Fruit fly (Drosophila melanogaster) whole organism, embryonic: ENCODE results near the gene HBS1.

Source experiments
- Ada2b ChIP-seq: fragments of 200-800 bp; sonication (Bioruptor generic); IDR thresholded peaks from 2 replicates; pipeline ENCODE4 v1.3.6; 2022; ENCODE audit warnings: missing biosample characterization, missing genetic modification characterization
- B-H1 ChIP-seq: fragments of 200-800 bp; sonication (Bioruptor generic); IDR thresholded peaks from 3 replicates; pipeline ENCODE4 v1.3.6; 2022; ENCODE audit warnings: missing biosample characterization, missing genetic modification characterization
- BEAF-32 ChIP-seq: fragments of 200-800 bp; sonication (Bioruptor generic); optimal IDR thresholded peaks from 3 replicates; lab custom pipeline; 2017; ENCODE audit warnings: missing biosample characterization, missing genetic modification characterization, mild to moderate bottlenecking, moderate library complexity, missing genetic modification reagents
- CG10543 ChIP-seq: fragments of 200-800 bp; sonication (Bioruptor generic); optimal IDR thresholded peaks from 3 replicates; lab custom pipeline; 2017; ENCODE audit warnings: missing biosample characterization, mild to moderate bottlenecking, missing genetic modification characterization, moderate library complexity
- CG11085 ChIP-seq: fragments of 200-800 bp; sonication (Bioruptor generic); IDR thresholded peaks from 2 replicates; pipeline ENCODE4 v1.3.6; 2022; ENCODE audit warnings: missing biosample characterization, missing genetic modification characterization
- CG12219 ChIP-seq: fragments of 200-800 bp; sonication (Bioruptor generic); optimal IDR thresholded peaks from 3 replicates; lab custom pipeline; 2018; ENCODE audit warnings: missing biosample characterization, mild to moderate bottlenecking, missing genetic modification characterization
- CG15269 ChIP-seq: fragments of 200-800 bp; sonication (Bioruptor generic); optimal IDR thresholded peaks from 2 replicates; lab custom pipeline; 2018; ENCODE audit warnings: missing biosample characterization, mild to moderate bottlenecking, missing genetic modification characterization, moderate library complexity
- CG1647 ChIP-seq: fragments of 200-800 bp; sonication (Bioruptor generic); optimal IDR thresholded peaks from 3 replicates; lab custom pipeline; 2016; ENCODE audit warnings: missing biosample characterization, missing genetic modification characterization
- CG17186 ChIP-seq: fragments of 200-800 bp; sonication (Bioruptor generic); optimal IDR thresholded peaks from 3 replicates; lab custom pipeline; 2017; ENCODE audit warnings: missing biosample characterization, missing genetic modification reagents, missing genetic modification characterization
- CG17385 ChIP-seq: fragments of 200-800 bp; sonication (Bioruptor generic); optimal IDR thresholded peaks from 3 replicates; lab custom pipeline; 2018; ENCODE audit warnings: missing biosample characterization, mild to moderate bottlenecking, missing genetic modification characterization
- CG18476 ChIP-seq: fragments of 200-800 bp; sonication (Bioruptor generic); optimal IDR thresholded peaks from 2 replicates; lab custom pipeline; 2016; ENCODE audit warnings: missing biosample characterization, mild to moderate bottlenecking, missing genetic modification characterization
- CG2129 ChIP-seq: fragments of 200-800 bp; sonication (Bioruptor generic); IDR thresholded peaks from 2 replicates; pipeline ENCODE4 v1.3.6; 2022; ENCODE audit warnings: missing biosample characterization, missing genetic modification characterization; ENCODE audit not compliant: partially characterized antibody
- CG2199 ChIP-seq: fragments of 200-800 bp; sonication (Bioruptor generic); IDR thresholded peaks from 3 replicates; pipeline ENCODE4 v1.3.6; 2022; ENCODE audit warnings: missing biosample characterization, missing genetic modification characterization
- CG3163 ChIP-seq: fragments of 200-800 bp; sonication (Bioruptor generic); optimal IDR thresholded peaks from 3 replicates; lab custom pipeline; 2016; ENCODE audit warnings: missing biosample characterization, missing genetic modification characterization
- CG33557 ChIP-seq: fragments of 200-800 bp; sonication (Bioruptor generic); optimal IDR thresholded peaks from 2 replicates; lab custom pipeline; 2019; ENCODE audit warnings: missing biosample characterization, mild to moderate bottlenecking, missing genetic modification characterization, moderate library complexity
- CG3838 ChIP-seq: fragments of 200-800 bp; sonication (Bioruptor generic); optimal IDR thresholded peaks from 3 replicates; lab custom pipeline; 2016; ENCODE audit warnings: missing biosample characterization, missing genetic modification characterization
- CG3995 ChIP-seq: fragments of 200-800 bp; sonication (Bioruptor generic); optimal IDR thresholded peaks from 3 replicates; lab custom pipeline; 2016; ENCODE audit warnings: missing biosample characterization, missing genetic modification characterization
- CG4360 ChIP-seq: fragments of 200-800 bp; sonication (Bioruptor generic); IDR thresholded peaks from 2 replicates; pipeline ENCODE4 v1.3.6; 2022; ENCODE audit warnings: missing biosample characterization, missing genetic modification characterization
- CG4730 ChIP-seq: fragments of 200-800 bp; sonication (Bioruptor generic); IDR thresholded peaks from 2 replicates; pipeline ENCODE4 v1.3.6; 2022; ENCODE audit warnings: missing biosample characterization, missing genetic modification characterization
- CG5953 ChIP-seq: fragments of 200-800 bp; sonication (Bioruptor generic); IDR thresholded peaks from 2 replicates; pipeline ENCODE4 v1.3.6; 2022; ENCODE audit warnings: missing biosample characterization, missing genetic modification characterization
- CG7745 ChIP-seq: fragments of 200-800 bp; sonication (Bioruptor generic); optimal IDR thresholded peaks from 2 replicates; lab custom pipeline; 2018; ENCODE audit warnings: missing biosample characterization, mild to moderate bottlenecking, missing genetic modification characterization, moderate library complexity
- CG8765 ChIP-seq: fragments of 200-800 bp; sonication (Bioruptor generic); IDR thresholded peaks from 2 replicates; pipeline ENCODE4 v1.3.6; 2022; ENCODE audit warnings: missing biosample characterization, missing genetic modification characterization
- CG9215 ChIP-seq: fragments of 200-800 bp; sonication (Bioruptor generic); IDR thresholded peaks from 2 replicates; pipeline ENCODE4 v1.3.6; 2022; ENCODE audit warnings: missing biosample characterization, missing genetic modification characterization
- Dad ChIP-seq: fragments of 200-800 bp; sonication (Bioruptor generic); optimal IDR thresholded peaks from 3 replicates; lab custom pipeline; 2016; ENCODE audit warnings: missing biosample characterization, missing genetic modification characterization
- ERR ChIP-seq: fragments of 200-800 bp; sonication (Bioruptor generic); optimal IDR thresholded peaks from 2 replicates; lab custom pipeline; 2016; ENCODE audit warnings: missing biosample characterization, missing genetic modification characterization
- Ets97D ChIP-seq: fragments of 200-800 bp; sonication (Bioruptor generic); optimal IDR thresholded peaks from 3 replicates; lab custom pipeline; 2016; ENCODE audit warnings: missing biosample characterization, missing genetic modification characterization
- HLH3B ChIP-seq: fragments of 200-800 bp; sonication (Bioruptor generic); IDR thresholded peaks from 2 replicates; pipeline ENCODE4 v1.3.6; 2022; ENCODE audit warnings: missing biosample characterization, missing genetic modification characterization
- Hand ChIP-seq: fragments of 200-800 bp; sonication (Bioruptor generic); optimal IDR thresholded peaks from 2 replicates; lab custom pipeline; 2017; ENCODE audit warnings: mild to moderate bottlenecking, missing biosample characterization, missing genetic modification reagents, missing genetic modification characterization
- Kr ChIP-seq: fragments of 200-800 bp; sonication (Bioruptor generic); optimal IDR thresholded peaks from 2 replicates; lab custom pipeline; 2017; ENCODE audit warnings: missing biosample characterization, mild to moderate bottlenecking, missing genetic modification characterization
- Mad ChIP-seq: fragments of 200-800 bp; sonication (Bioruptor generic); optimal IDR thresholded peaks from 2 replicates; lab custom pipeline; 2016; ENCODE audit warnings: missing biosample characterization, missing genetic modification characterization
- Side ChIP-seq: fragments of 200-800 bp; sonication (Bioruptor generic); optimal IDR thresholded peaks from 2 replicates; lab custom pipeline; 2016; ENCODE audit warnings: missing biosample characterization, missing genetic modification characterization
- abd-A ChIP-seq: fragments of 200-800 bp; sonication (Bioruptor generic); optimal IDR thresholded peaks from 3 replicates; lab custom pipeline; 2019; ENCODE audit warnings: missing biosample characterization, mild to moderate bottlenecking, missing genetic modification characterization, moderate library complexity
- ara ChIP-seq: fragments of 200-800 bp; sonication (Bioruptor generic); IDR thresholded peaks from 2 replicates; pipeline ENCODE4 v1.3.6; 2022; ENCODE audit warnings: missing biosample characterization, missing genetic modification characterization
- bowl ChIP-seq: fragments of 200-800 bp; sonication (Bioruptor generic); IDR thresholded peaks from 2 replicates; pipeline ENCODE4 v1.3.6; 2022; ENCODE audit warnings: missing biosample characterization, missing genetic modification characterization
- bsh ChIP-seq, 2 experiments: fragments of 200-800 bp; sonication (Bioruptor generic); optimal IDR thresholded peaks; 2 replicates each; lab custom pipeline; 2017 to 2018; ENCODE audit warnings: mild to moderate bottlenecking in 2 of 2, missing biosample characterization in 2 of 2, missing genetic modification characterization in 2 of 2, moderate library complexity in 1 of 2
- eyg ChIP-seq: fragments of 200-800 bp; sonication (Bioruptor generic); optimal IDR thresholded peaks from 3 replicates; lab custom pipeline; 2016; ENCODE audit warnings: missing biosample characterization, missing genetic modification characterization
- fd64A ChIP-seq: fragments of 200-800 bp; sonication (Bioruptor generic); optimal IDR thresholded peaks from 3 replicates; lab custom pipeline; 2018; ENCODE audit warnings: missing biosample characterization, mild to moderate bottlenecking, missing genetic modification characterization
- gcm ChIP-seq: fragments of 200-800 bp; sonication (Bioruptor generic); optimal IDR thresholded peaks from 2 replicates; lab custom pipeline; 2019; ENCODE audit warnings: missing biosample characterization, mild to moderate bottlenecking, missing genetic modification characterization, moderate library complexity
- gem ChIP-seq: fragments of 200-800 bp; sonication (Bioruptor generic); optimal IDR thresholded peaks from 2 replicates; lab custom pipeline; 2019; ENCODE audit warnings: missing biosample characterization, mild to moderate bottlenecking, missing genetic modification characterization, moderate library complexity
- gro ChIP-seq: fragments of 200-800 bp; sonication (Bioruptor generic); optimal IDR thresholded peaks from 2 replicates; lab custom pipeline; 2016; ENCODE audit warnings: missing biosample characterization, missing genetic modification characterization
- gt ChIP-seq: fragments of 200-800 bp; sonication (Bioruptor generic); IDR thresholded peaks from 2 replicates; pipeline ENCODE4 v1.3.6; 2022; ENCODE audit warnings: missing biosample characterization, missing genetic modification characterization
- mld ChIP-seq: fragments of 200-800 bp; sonication (Bioruptor generic); IDR thresholded peaks from 3 replicates; pipeline ENCODE4 v1.3.6; 2022; ENCODE audit warnings: missing biosample characterization, missing genetic modification characterization; ENCODE audit not compliant: partially characterized antibody
- pho ChIP-seq: fragments of 200-800 bp; sonication (Bioruptor generic); optimal IDR thresholded peaks from 2 replicates; lab custom pipeline; 2016; ENCODE audit warnings: missing biosample characterization, missing genetic modification characterization
- rib ChIP-seq: fragments of 200-800 bp; sonication (Bioruptor generic); IDR thresholded peaks from 2 replicates; pipeline ENCODE4 v1.3.6; 2022; ENCODE audit warnings: missing biosample characterization, missing genetic modification characterization
- sug ChIP-seq: fragments of 200-800 bp; optimal IDR thresholded peaks from 2 replicates; lab custom pipeline; 2019; ENCODE audit warnings: missing biosample characterization, mild to moderate bottlenecking, missing genetic modification characterization, moderate library complexity
- unc-4 ChIP-seq: fragments of 200-800 bp; sonication (Bioruptor generic); IDR thresholded peaks from 2 replicates; pipeline ENCODE4 v1.3.6; 2022; ENCODE audit warnings: missing biosample characterization, missing genetic modification characterization; ENCODE audit not compliant: partially characterized antibody
- vfl ChIP-seq: fragments of 200-800 bp; sonication (Bioruptor generic); optimal IDR thresholded peaks from 2 replicates; lab custom pipeline; 2016; ENCODE audit warnings: missing biosample characterization, missing genetic modification characterization
- vnd ChIP-seq: fragments of 200-800 bp; sonication (Bioruptor generic); IDR thresholded peaks from 3 replicates; pipeline ENCODE4 v1.3.6; 2022; ENCODE audit warnings: missing biosample characterization, missing genetic modification characterization; ENCODE audit not compliant: partially characterized antibody
- wek ChIP-seq: fragments of 200-800 bp; sonication (Bioruptor generic); optimal IDR thresholded peaks from 3 replicates; lab custom pipeline; 2018; ENCODE audit warnings: missing biosample characterization, mild to moderate bottlenecking, missing genetic modification characterization, moderate library complexity
- zen ChIP-seq: fragments of 200-800 bp; sonication (Bioruptor generic); optimal IDR thresholded peaks from 3 replicates; lab custom pipeline; 2018; ENCODE audit warnings: missing biosample characterization, mild to moderate bottlenecking, missing genetic modification characterization, moderate library complexity

Gene HBS1

dm6 chr3L:1876215-1876625 lies 11.2 kb upstream of the HBS1 start, which contains the start of gene dre4 (continued):
- no peak for TF ChIP-seq CG33557 (GFP tag; lab: Kevin White, UChicago)
- TF ChIP-seq CG10543: no peak
- no peak for TF ChIP-seq wek
- peak; percentile 49 for TF ChIP-seq CG4730 (GFP tag; lab: Robert Waterston, UW)
- peak; percentile 77 for TF ChIP-seq CG17186 (GFP tag; lab: Kevin White, UChicago)
- TF ChIP-seq CG3163: peak; percentile 30
- 0 out of 3 replicates have a peak, but pooled peaks have one; percentile 50 for TF ChIP-seq CG2199 (GFP tag; lab: Robert Waterston, UW)
- TF ChIP-seq CG12219 (GFP tag; lab: Kevin White, UChicago): peak; percentile 45
- peak; percentile 61 for TF ChIP-seq CG18476
- TF ChIP-seq Hand (GFP tag; lab: Kevin White, UChicago): no peak
- peak; percentile 49; the same call in 1 of the 3 replicates for TF ChIP-seq B-H1 (GFP tag; lab: Robert Waterston, UW)
- TF ChIP-seq HLH3B (GFP tag; lab: Robert Waterston, UW): peak; percentile 61
- TF ChIP-seq CG3995 (GFP tag; lab: Kevin White, UChicago): peak; percentile 37
- TF ChIP-seq gt (GFP tag; lab: Robert Waterston, UW): no peak
- peak; percentile 68 for TF ChIP-seq Side (GFP tag; lab: Kevin White, UChicago)
- TF ChIP-seq rib (GFP tag; lab: Robert Waterston, UW): peak; percentile 76; the same call in 1 of the 2 replicates
- TF ChIP-seq unc-4 (GFP tag; lab: Robert Waterston, UW): peak; percentile 48; the same call in 1 of the 2 replicates
- peak; percentile 19 to 76 for TF ChIP-seq bsh (GFP tag; optimal IDR thresholded peaks at IDR 0.05; lab: Kevin White, UChicago)
- peak; percentile 55 for TF ChIP-seq CG1647 (GFP tag; lab: Kevin White, UChicago)
- TF ChIP-seq vfl (GFP tag; lab: Kevin White, UChicago): peak; percentile 33
- TF ChIP-seq gro (GFP tag; lab: Kevin White, UChicago): peak; percentile 81
- TF ChIP-seq CG4360 (GFP tag; lab: Robert Waterston, UW): no peak
- peak; percentile 40; the same call in 1 of the 2 replicates for TF ChIP-seq Ada2b (GFP tag; lab: Robert Waterston, UW)
- TF ChIP-seq sug: no peak
- TF ChIP-seq fd64A (GFP tag; lab: Kevin White, UChicago): peak; percentile 37
- peak; percentile 55 for TF ChIP-seq zen (tag; lab: Kevin White, UChicago)
- TF ChIP-seq eyg (GFP tag; lab: Kevin White, UChicago): peak; percentile 46
- no peak for TF ChIP-seq bowl (GFP tag; lab: Robert Waterston, UW)
- peak; percentile 98 for TF ChIP-seq CG17385 (GFP tag; lab: Kevin White, UChicago)
- peak; percentile 66 for TF ChIP-seq gcm
- peak; percentile 36; the same call in 1 of the 2 replicates for TF ChIP-seq CG11085
- peak; percentile 32; the same call in 1 of the 2 replicates for TF ChIP-seq CG9215 (GFP tag; lab: Robert Waterston, UW)
- no peak for TF ChIP-seq mld
- no peak for TF ChIP-seq abd-A
- TF ChIP-seq gem (tag; lab: Kevin White, UChicago): peak; percentile 80
- TF ChIP-seq BEAF-32 (GFP tag; lab: Kevin White, UChicago): peak; percentile 63
- TF ChIP-seq CG2129 (GFP tag; lab: Robert Waterston, UW): no peak
- TF ChIP-seq vnd (GFP tag; lab: Robert Waterston, UW): no peak
- TF ChIP-seq ara: peak; percentile 80
- peak; percentile 72 for TF ChIP-seq Dad (GFP tag; lab: Kevin White, UChicago)
- no peak for TF ChIP-seq Kr (GFP tag; lab: Kevin White, UChicago)
- TF ChIP-seq pho (GFP tag; lab: Kevin White, UChicago): peak; percentile 84
- peak; percentile 89 for TF ChIP-seq Ets97D
- peak; percentile 34 for TF ChIP-seq ERR
- TF ChIP-seq Mad (GFP tag; lab: Kevin White, UChicago): peak; percentile 71
- TF ChIP-seq CG5953 (GFP tag; lab: Robert Waterston, UW): peak; percentile 36; the same call in 1 of the 2 replicates
- TF ChIP-seq CG3838 (GFP tag; lab: Kevin White, UChicago): peak; percentile 20
- TF ChIP-seq CG7745 (tag; lab: Kevin White, UChicago): no peak
- no peak for TF ChIP-seq CG8765 (GFP tag; lab: Robert Waterston, UW)
- peak; percentile 58 for TF ChIP-seq CG15269
